Fruit fly (Drosophila melanogaster) whole organism, wandering third instar larva: ENCODE data around the gene CG3588.

ENCODE experiments used
- CrebA ChIP-seq: fragments of 200-800 bp; sonication (Bioruptor generic); optimal IDR thresholded peaks from 2 replicates; lab custom pipeline; 2016; ENCODE audit warnings: missing biosample characterization, mild to moderate bottlenecking, missing genetic modification characterization, borderline replicate concordance
- Hr83 ChIP-seq: fragments of 200-300 bp; sonication (Bioruptor generic); optimal IDR thresholded peaks from 2 replicates; lab custom pipeline; 2016; ENCODE audit warnings: missing biosample characterization, mild to moderate bottlenecking, missing genetic modification characterization, moderate library complexity; ENCODE audit not compliant: poor library complexity, severe bottlenecking
- Vsx2 ChIP-seq: fragments of 200-300, 225-300 bp; sonication (Bioruptor generic); optimal IDR thresholded peaks from 2 replicates; lab custom pipeline; 2018; ENCODE audit warnings: missing biosample characterization, missing genetic modification characterization; ENCODE audit not compliant: partially characterized antibody
- jim ChIP-seq: fragments of 175-275, 200-325 bp; sonication (Bioruptor generic); optimal IDR thresholded peaks from 2 replicates; lab custom pipeline; 2016; ENCODE audit warnings: missing biosample characterization, mild to moderate bottlenecking, missing genetic modification characterization
- pan ChIP-seq: fragments of >200 bp; optimal IDR thresholded peaks from 2 replicates; lab custom pipeline; 2017

- no peak for TF ChIP-seq CrebA (GFP tag; lab: Kevin White, UChicago)
- TF ChIP-seq Hr83 (GFP tag; lab: Kevin White, UChicago), result no peak
- no peak for TF ChIP-seq Vsx2
- TF ChIP-seq pan, result no peak
- no peak for TF ChIP-seq jim (GFP tag; lab: Kevin White, UChicago)
These were observed 17.2 kb downstream of the CG3588 start, which contains the start of gene CG3598 for dm6 chrX:2936727-2937126.
